ENCODE assay signal across 5 worm cellular contexts in genomic region chrV:11075209-11076027, ce11.
A peak's percentile ranks its signal among the peaks of the same experiment; 100 is the strongest.
TF ChIP-seq lines count a peak whose summit lies in the region.

No protein-coding gene starts in this region.

TF ChIP-seq in whole organism, L1 larva, 84 proteins besides CTCF, POLR2A, EP300 and RAD21 (continues in another document):
- no peak for TF ChIP-seq hlh-17 (GFP tag; optimal IDR thresholded peaks at IDR 0.05; lab: Kevin White, UChicago; ENCODE audit: borderline replicate concordance)
- TF ChIP-seq efl-1 (optimal IDR thresholded peaks at IDR 0.05; lab: Kevin White, UChicago), result no peak
- TF ChIP-seq efl-1 (GFP tag; optimal IDR thresholded peaks at IDR 0.05 in 1 of 2; lab: Kevin White, UChicago), result peak in 1 of 2 experiments; percentile 67
- no peak for TF ChIP-seq tlp-1 (tag; optimal IDR thresholded peaks at IDR 0.05; lab: Kevin White, UChicago)
- TF ChIP-seq fkh-8 (tag; optimal IDR thresholded peaks at IDR 0.05; lab: Kevin White, UChicago), result peak; percentile 2
- TF ChIP-seq nhr-237 (tag; optimal IDR thresholded peaks at IDR 0.05; lab: Kevin White, UChicago), result no peak
- no peak for TF ChIP-seq nhr-85 (tag; lab: Kevin White, UChicago)
- no peak for TF ChIP-seq C04F5.9 (tag; optimal IDR thresholded peaks at IDR 0.05; lab: Kevin White, UChicago)
- no peak for TF ChIP-seq egl-27 (tag; optimal IDR thresholded peaks at IDR 0.05; lab: Kevin White, UChicago)
- peak; percentile 14 for TF ChIP-seq unc-86 (tag; optimal IDR thresholded peaks at IDR 0.05; lab: Kevin White, UChicago)
- peak in 1 of 2 experiments; percentile 19 for TF ChIP-seq lin-35 (GFP tag; optimal IDR thresholded peaks at IDR 0.05; lab: Kevin White, UChicago)
- no peak for TF ChIP-seq skn-1 (tag; optimal IDR thresholded peaks at IDR 0.05; lab: Kevin White, UChicago)
- TF ChIP-seq fkh-4 (tag; optimal IDR thresholded peaks at IDR 0.05; lab: Kevin White, UChicago; ENCODE audit: borderline replicate concordance), result no peak
- TF ChIP-seq jun-1 (tag; optimal IDR thresholded peaks at IDR 0.05; lab: Kevin White, UChicago), result no peak
- no peak for TF ChIP-seq ces-1 (GFP tag; optimal IDR thresholded peaks at IDR 0.05; lab: Kevin White, UChicago)
- no peak for TF ChIP-seq mep-1 (tag; optimal IDR thresholded peaks at IDR 0.05; lab: Kevin White, UChicago)
- no peak for TF ChIP-seq dsc-1 (tag; optimal IDR thresholded peaks at IDR 0.05; lab: Kevin White, UChicago)
- peak; percentile 79 for TF ChIP-seq lin-14 (GFP tag; optimal IDR thresholded peaks at IDR 0.05; lab: Kevin White, UChicago)
- TF ChIP-seq lin-15B (tag; optimal IDR thresholded peaks at IDR 0.05; lab: Kevin White, UChicago), result no peak

TF ChIP-seq in whole organism, L3 larva, 47 proteins besides CTCF, POLR2A, EP300 and RAD21:
- TF ChIP-seq mml-1 (tag; optimal IDR thresholded peaks at IDR 0.05; lab: Kevin White, UChicago) (no peak), nhr-23 (tag; optimal IDR thresholded peaks at IDR 0.05; lab: Kevin White, UChicago) (peak; percentile 26), fos-1 (tag; optimal IDR thresholded peaks at IDR 0.05; lab: Kevin White, UChicago) (no peak), mdl-1 (tag; optimal IDR thresholded peaks at IDR 0.05; lab: Kevin White, UChicago) (peak; percentile 23), ama-1 (optimal IDR thresholded peaks at IDR 0.05; lab: Kevin White, UChicago) (peak; percentile 64), nfya-1 (tag; optimal IDR thresholded peaks at IDR 0.05; lab: Kevin White, UChicago; ENCODE audit: insufficient read depth) (peak; percentile 78), skn-1 (tag; optimal IDR thresholded peaks at IDR 0.05; lab: Kevin White, UChicago) (no peak), daf-12 (tag; optimal IDR thresholded peaks at IDR 0.05; lab: Kevin White, UChicago) (no peak), snpc-4 (tag; optimal IDR thresholded peaks at IDR 0.05; lab: Kevin White, UChicago) (peak; percentile 28), lin-15B (tag; optimal IDR thresholded peaks at IDR 0.05; lab: Kevin White, UChicago) (peak; percentile 61), hmg-11 (tag; optimal IDR thresholded peaks at IDR 0.05; lab: Kevin White, UChicago) (peak; percentile 85), nhr-77 (tag; optimal IDR thresholded peaks at IDR 0.05; lab: Kevin White, UChicago) (no peak), nhr-25 (tag; optimal IDR thresholded peaks at IDR 0.05; lab: Kevin White, UChicago) (peak; percentile 68), elt-3 (tag; optimal IDR thresholded peaks at IDR 0.05; lab: Kevin White, UChicago) (no peak), ZK546.5 (tag; optimal IDR thresholded peaks at IDR 0.05; lab: Kevin White, UChicago) (no peak)

TF ChIP-seq in whole organism, early embryonic, 17 proteins besides CTCF, POLR2A, EP300 and RAD21:
- peak; percentile 28 for TF ChIP-seq aly-1 (tag; optimal IDR thresholded peaks at IDR 0.05; lab: Kevin White, UChicago)
- TF ChIP-seq pes-1 (GFP tag; IDR thresholded peaks at IDR 0.05; lab: Robert Waterston, UW), result peak; percentile 34; the same call in 1 of the 2 replicates
- TF ChIP-seq ceh-36 (tag; optimal IDR thresholded peaks at IDR 0.05; lab: Kevin White, UChicago), result no peak
- TF ChIP-seq hmg-4 (GFP tag; optimal IDR thresholded peaks at IDR 0.05; lab: Kevin White, UChicago), result peak; percentile 42

TF ChIP-seq in whole organism, midembryonic, 9 proteins besides CTCF, POLR2A, EP300 and RAD21:
- peak; percentile 48; the same call in 1 of the 2 replicates for TF ChIP-seq flt-1 (GFP tag; IDR thresholded peaks at IDR 0.05; lab: Robert Waterston, UW)
- TF ChIP-seq med-1 (GFP tag; optimal IDR thresholded peaks at IDR 0.05; lab: Kevin White, UChicago; ENCODE audit: insufficient read depth), result no peak
TF ChIP-seq in whole organism, midembryonic: peak in this region for 1.

TF ChIP-seq in whole organism, young adult, 124 proteins besides CTCF, POLR2A, EP300 and RAD21:
- TF ChIP-seq mcd-1 (GFP tag; IDR thresholded peaks at IDR 0.05; lab: Robert Waterston, UW) (peak; percentile 43; the same call in 1 of the 2 replicates), nfyb-1 (GFP tag; IDR thresholded peaks at IDR 0.05; lab: Robert Waterston, UW) (peak; percentile 37; the same call in 1 of the 2 replicates), rcor-1 (GFP tag; IDR thresholded peaks at IDR 0.05; lab: Robert Waterston, UW) (no peak), lin-40 (tag; optimal IDR thresholded peaks at IDR 0.05; lab: Kevin White, UChicago) (no peak), nhr-27 (tag; optimal IDR thresholded peaks at IDR 0.05; lab: Kevin White, UChicago) (peak; percentile 9), cebp-1 (GFP tag; IDR thresholded peaks at IDR 0.05; lab: Robert Waterston, UW) (no peak; the same call in 1 of the 2 replicates), cebp-1 (tag; optimal IDR thresholded peaks at IDR 0.05; lab: Kevin White, UChicago) (peak; percentile 61), ceh-40 (GFP tag; IDR thresholded peaks at IDR 0.05; lab: Robert Waterston, UW) (0 out of 2 replicates have a peak, but pooled peaks have one; percentile 6), madf-3 (GFP tag; IDR thresholded peaks at IDR 0.05; lab: Robert Waterston, UW) (no peak), pbrm-1 (GFP tag; IDR thresholded peaks at IDR 0.05; lab: Robert Waterston, UW) (peak; percentile 28), snpc-1.3 (tag; optimal IDR thresholded peaks at IDR 0.05; lab: Kevin White, UChicago; ENCODE audit: insufficient read depth) (no peak), ceh-27 (GFP tag; optimal IDR thresholded peaks at IDR 0.05; lab: Kevin White, UChicago) (peak; percentile 73), Y56A3A.18 (GFP tag; IDR thresholded peaks at IDR 0.05; lab: Robert Waterston, UW) (peak; percentile 42; the same call in 1 of the 2 replicates), lin-26 (GFP tag; IDR thresholded peaks at IDR 0.05; lab: Robert Waterston, UW) (peak; percentile 15; the same call in 1 of the 2 replicates), athp-1 (tag; optimal IDR thresholded peaks at IDR 0.05; lab: Kevin White, UChicago) (no peak), ztf-28 (GFP tag; IDR thresholded peaks at IDR 0.05; lab: Robert Waterston, UW) (0 out of 2 replicates have a peak, but pooled peaks have one; percentile 61), egl-44 (GFP tag; IDR thresholded peaks at IDR 0.05; lab: Robert Waterston, UW) (no peak), bed-1 (GFP tag; IDR thresholded peaks at IDR 0.05; lab: Robert Waterston, UW) (no peak), somi-1 (GFP tag; optimal IDR thresholded peaks at IDR 0.05; lab: Kevin White, UChicago) (peak; percentile 23), zfh-2 (GFP tag; conservative IDR thresholded peaks at IDR 0.05; lab: Robert Waterston, UW) (peak; percentile 91), K12H6.12 (tag; optimal IDR thresholded peaks at IDR 0.05; lab: Kevin White, UChicago) (peak; percentile 31), attf-5 (GFP tag; optimal IDR thresholded peaks at IDR 0.05; lab: Kevin White, UChicago) (peak; percentile 29)

Comparison
In these comparisons a context has a peak if more than half of its experiments do, and no peak if none do; other contexts are left out.
1. Of the 8 proteins assayed by ChIP-seq in both whole organism, young adult and whole organism, L1 larva: peak only in whole organism, young adult: none; only in whole organism, L1 larva: dpl-1 and snpc-4; in both: none; in neither: 4; mixed calls (peak in some experiments, not most) for 2.